Worm (Caenorhabditis elegans) whole organism, late embryonic: ENCODE data around the gene Y37A1B.4.

ENCODE experiments used
- C08G9.2 ChIP-seq: sonication (generic microtip); optimal IDR thresholded peaks from 2 replicates; lab custom pipeline; 2016; ENCODE audit warnings: mild to moderate bottlenecking, missing genetic modification characterization, moderate library complexity, missing compliant biosample characterization
- C38D4.7 ChIP-seq: fragments of 200-800 bp; sonication (Bioruptor generic); optimal IDR thresholded peaks from 2 replicates; lab custom pipeline; 2018; ENCODE audit warnings: mild to moderate bottlenecking, missing genetic modification characterization, moderate library complexity, missing compliant biosample characterization
- K02D7.2 ChIP-seq: sonication (generic microtip); optimal IDR thresholded peaks from 2 replicates; lab custom pipeline; 2017; ENCODE audit warnings: mild to moderate bottlenecking, missing genetic modification characterization, missing compliant biosample characterization
- Y22D7AL.16 ChIP-seq: sonication (generic microtip); optimal IDR thresholded peaks from 2 replicates; lab custom pipeline; 2016; ENCODE audit warnings: missing genetic modification characterization, missing compliant biosample characterization
- ahr-1 ChIP-seq: sonication (generic microtip); optimal IDR thresholded peaks from 2 replicates; lab custom pipeline; 2016; ENCODE audit warnings: missing genetic modification characterization, missing compliant biosample characterization
- ceh-31 ChIP-seq: sonication (generic microtip); optimal IDR thresholded peaks from 2 replicates; lab custom pipeline; 2016; ENCODE audit warnings: missing genetic modification characterization, missing compliant biosample characterization
- ceh-34 ChIP-seq: sonication (generic microtip); optimal IDR thresholded peaks from 2 replicates; lab custom pipeline; 2016; ENCODE audit warnings: mild to moderate bottlenecking, missing genetic modification characterization, missing compliant biosample characterization
- che-1 ChIP-seq: sonication (generic microtip); optimal IDR thresholded peaks from 2 replicates; lab custom pipeline; 2016; ENCODE audit warnings: mild to moderate bottlenecking, missing genetic modification characterization, missing compliant biosample characterization
- elt-2 ChIP-seq: sonication (generic microtip); optimal IDR thresholded peaks from 2 replicates; lab custom pipeline; 2016; ENCODE audit warnings: missing genetic modification reagents, missing genetic modification characterization, missing compliant biosample characterization
- ets-4 ChIP-seq: sonication (generic microtip); optimal IDR thresholded peaks from 2 replicates; lab custom pipeline; 2016; ENCODE audit warnings: missing genetic modification characterization, missing compliant biosample characterization
- gmeb-2 ChIP-seq: sonication (generic microtip); optimal IDR thresholded peaks from 2 replicates; lab custom pipeline; 2016; ENCODE audit warnings: missing genetic modification characterization, inconsistent platforms, missing compliant biosample characterization
- lin-11 ChIP-seq: fragments of 200-800 bp; sonication (Bioruptor generic); optimal IDR thresholded peaks from 2 replicates; lab custom pipeline; 2018; ENCODE audit warnings: mild to moderate bottlenecking, missing genetic modification characterization, missing compliant biosample characterization
- nfya-1 ChIP-seq: sonication (generic microtip); optimal IDR thresholded peaks from 2 replicates; lab custom pipeline; 2017; ENCODE audit warnings: missing genetic modification characterization, mild to moderate bottlenecking, missing compliant biosample characterization, antibody characterized with exemption, moderate library complexity
- nhr-232 ChIP-seq: sonication (generic microtip); optimal IDR thresholded peaks from 2 replicates; lab custom pipeline; 2016; ENCODE audit warnings: missing genetic modification characterization, missing compliant biosample characterization
- odd-2 ChIP-seq: sonication (generic microtip); optimal IDR thresholded peaks from 2 replicates; lab custom pipeline; 2017; ENCODE audit warnings: antibody characterized with exemption, mild to moderate bottlenecking, missing genetic modification characterization, missing compliant biosample characterization
- pat-9 ChIP-seq: fragments of 200-800 bp; sonication (Bioruptor generic); optimal IDR thresholded peaks from 2 replicates; lab custom pipeline; 2018; ENCODE audit warnings: mild to moderate bottlenecking, missing genetic modification characterization, moderate library complexity, missing compliant biosample characterization
- pha-2 ChIP-seq: sonication (generic microtip); optimal IDR thresholded peaks from 2 replicates; lab custom pipeline; 2017; ENCODE audit warnings: mild to moderate bottlenecking, missing genetic modification characterization, missing compliant biosample characterization
- sox-4 ChIP-seq: sonication (generic microtip); optimal IDR thresholded peaks from 2 replicates; lab custom pipeline; 2017; ENCODE audit warnings: mild to moderate bottlenecking, missing genetic modification characterization, inconsistent platforms, missing compliant biosample characterization
- tbx-2 ChIP-seq: sonication (generic microtip); optimal IDR thresholded peaks from 2 replicates; lab custom pipeline; 2016; ENCODE audit warnings: missing genetic modification characterization, missing compliant biosample characterization
- ttx-3 ChIP-seq: sonication (generic microtip); optimal IDR thresholded peaks from 2 replicates; lab custom pipeline; 2016; ENCODE audit warnings: missing genetic modification reagents, missing genetic modification characterization, missing compliant biosample characterization
- unc-3 ChIP-seq, 2 experiments: fragments of 200-800 bp in 1 of 2; sonication (Bioruptor generic) in 1 of 2; sonication (generic microtip) in 1 of 2; conservative IDR thresholded peaks in 1 of 2; optimal IDR thresholded peaks in 1 of 2; 2 replicates each; pipeline versions ENCODE4 v1.3.6 to Lab custom; 2016 to 2022; ENCODE audit warnings: missing compliant biosample characterization in 2 of 2, missing genetic modification characterization in 2 of 2, missing genetic modification reagents in 1 of 2
- unc-86 ChIP-seq: sonication (generic microtip); optimal IDR thresholded peaks from 2 replicates; lab custom pipeline; 2016; ENCODE audit warnings: missing genetic modification characterization, missing compliant biosample characterization
- zip-5 ChIP-seq: sonication (generic microtip); optimal IDR thresholded peaks from 2 replicates; lab custom pipeline; 2016; ENCODE audit warnings: missing genetic modification characterization, missing compliant biosample characterization

Y37A1B.4 gene

ce11 chrIV:14013692-14014091, 46.8 kb downstream of the Y37A1B.4 start:
- peak; percentile 40 for TF ChIP-seq nfya-1 (tag; lab: Kevin White, UChicago)
- TF ChIP-seq unc-86 (tag; lab: Kevin White, UChicago) = peak; percentile 27
- TF ChIP-seq che-1 (tag; lab: Kevin White, UChicago) = peak; percentile 66
- peak; percentile 6 for TF ChIP-seq zip-5
- TF ChIP-seq pha-2 (tag; lab: Kevin White, UChicago) = peak; percentile 51
- 0 out of 2 replicates have a peak, but pooled peaks have one; percentile 19 for TF ChIP-seq unc-3 (GFP tag; conservative IDR thresholded peaks at IDR 0.05; lab: Robert Waterston, UW)
- no peak for TF ChIP-seq unc-3 (tag; optimal IDR thresholded peaks at IDR 0.05; lab: Kevin White, UChicago)
- TF ChIP-seq C08G9.2 (tag; lab: Kevin White, UChicago) = no peak
- TF ChIP-seq ttx-3 (tag; lab: Kevin White, UChicago) = peak; percentile 71
- peak; percentile 10 for TF ChIP-seq tbx-2
- TF ChIP-seq sox-4 (tag; lab: Kevin White, UChicago) = no peak
- no peak for TF ChIP-seq pat-9 (tag; lab: Kevin White, UChicago)
- peak; percentile 59 for TF ChIP-seq C38D4.7 (GFP tag; lab: Kevin White, UChicago)
- TF ChIP-seq ceh-31 (tag; lab: Kevin White, UChicago) = no peak
- no peak for TF ChIP-seq gmeb-2
- TF ChIP-seq nhr-232 (tag; lab: Kevin White, UChicago) = peak; percentile 55
- TF ChIP-seq odd-2 (tag; lab: Kevin White, UChicago) = peak; percentile 8
- peak; percentile 63 for TF ChIP-seq elt-2
- peak; percentile 56 for TF ChIP-seq lin-11 (tag; lab: Kevin White, UChicago)
- no peak for TF ChIP-seq K02D7.2
- no peak for TF ChIP-seq ahr-1
- TF ChIP-seq ets-4 (tag; lab: Kevin White, UChicago) = no peak
- TF ChIP-seq Y22D7AL.16 = peak; percentile 28
- peak; percentile 22 for TF ChIP-seq ceh-34 (tag; lab: Kevin White, UChicago)
